Fruit fly (Drosophila melanogaster) whole organism, prepupa: ENCODE results near the gene Fmr1.
A peak's percentile ranks its signal among the peaks of the same experiment; 100 is the strongest.

ENCODE experiments used
- Blimp-1 ChIP-seq: fragments of 200-800 bp; sonication (Bioruptor generic); optimal IDR thresholded peaks from 3 replicates; lab custom pipeline; 2017; ENCODE audit warnings: missing biosample characterization, missing genetic modification characterization, mild to moderate bottlenecking, moderate library complexity, missing genetic modification reagents
- CG10669 ChIP-seq: fragments of 200-800 bp; sonication (Bioruptor generic); optimal IDR thresholded peaks from 3 replicates; lab custom pipeline; 2018; ENCODE audit warnings: missing biosample characterization, mild to moderate bottlenecking, missing genetic modification characterization, moderate library complexity
- CG15336 ChIP-seq: fragments of 200-800 bp; sonication (Bioruptor generic); IDR thresholded peaks from 2 replicates; pipeline ENCODE4 v1.3.6; 2022; ENCODE audit warnings: missing biosample characterization, missing genetic modification characterization
- CG3032 ChIP-seq: fragments of 200-800 bp; optimal IDR thresholded peaks from 2 replicates; lab custom pipeline; 2019; ENCODE audit warnings: missing biosample characterization, mild to moderate bottlenecking, missing genetic modification characterization, moderate library complexity
- CG31627 ChIP-seq: fragments of 200-800 bp; sonication (Bioruptor generic); optimal IDR thresholded peaks from 3 replicates; lab custom pipeline; 2016; ENCODE audit warnings: missing biosample characterization, missing genetic modification characterization
- CG34406 ChIP-seq: fragments of 200-800 bp; sonication (Bioruptor generic); optimal IDR thresholded peaks from 3 replicates; lab custom pipeline; 2016; ENCODE audit warnings: missing biosample characterization, missing genetic modification characterization
- CG3919 ChIP-seq: fragments of 200-800 bp; sonication (Bioruptor generic); optimal IDR thresholded peaks from 3 replicates; lab custom pipeline; 2016; ENCODE audit warnings: missing biosample characterization, missing genetic modification characterization
- CG4318 ChIP-seq: fragments of 200-800 bp; sonication (Bioruptor generic); optimal IDR thresholded peaks from 3 replicates; lab custom pipeline; 2017; ENCODE audit warnings: missing biosample characterization, mild to moderate bottlenecking, missing genetic modification characterization
- CG6163 ChIP-seq: fragments of 200-800 bp; sonication (Bioruptor generic); IDR thresholded peaks from 3 replicates; pipeline ENCODE4 v1.3.6; 2022; ENCODE audit warnings: missing biosample characterization, missing genetic modification characterization
- CG6276 ChIP-seq: fragments of 200-800 bp; sonication (Bioruptor generic); optimal IDR thresholded peaks from 2 replicates; lab custom pipeline; 2017; ENCODE audit warnings: missing biosample characterization, mild to moderate bottlenecking, missing genetic modification characterization
- CG6808 ChIP-seq: fragments of 200-800 bp; sonication (Bioruptor generic); optimal IDR thresholded peaks from 3 replicates; lab custom pipeline; 2017; ENCODE audit warnings: missing biosample characterization, missing genetic modification characterization, mild to moderate bottlenecking, moderate library complexity, missing genetic modification reagents
- CG7368 ChIP-seq: fragments of 200-800 bp; sonication (Bioruptor generic); optimal IDR thresholded peaks from 3 replicates; lab custom pipeline; 2016; ENCODE audit warnings: missing biosample characterization, missing genetic modification characterization
- CG8119 ChIP-seq: fragments of 200-800 bp; sonication (Bioruptor generic); IDR thresholded peaks from 3 replicates; pipeline ENCODE4 v1.3.6; 2022; ENCODE audit warnings: missing biosample characterization, missing genetic modification characterization
- CG8319 ChIP-seq: fragments of 200-800 bp; sonication (Bioruptor generic); optimal IDR thresholded peaks from 3 replicates; lab custom pipeline; 2016; ENCODE audit warnings: missing biosample characterization, missing genetic modification characterization
- CG9139 ChIP-seq: fragments of 200-800 bp; sonication (Bioruptor generic); optimal IDR thresholded peaks from 3 replicates; lab custom pipeline; 2017; ENCODE audit warnings: missing biosample characterization, mild to moderate bottlenecking, missing genetic modification characterization
- Eip78C ChIP-seq: fragments of 200-800 bp; sonication (Bioruptor generic); peaks from one replicate; lab custom pipeline; 2016; ENCODE audit warnings: missing biosample characterization, missing genetic modification characterization
- Eip93F ChIP-seq: fragments of 200-800 bp; sonication (Bioruptor generic); optimal IDR thresholded peaks from 2 replicates; lab custom pipeline; 2016; ENCODE audit warnings: missing biosample characterization, mild to moderate bottlenecking, missing genetic modification characterization
- Ets96B ChIP-seq: fragments of 200-800 bp; optimal IDR thresholded peaks from 2 replicates; lab custom pipeline; 2019; ENCODE audit warnings: missing biosample characterization, mild to moderate bottlenecking, missing genetic modification characterization, moderate library complexity
- Hr38 ChIP-seq: sonication (Bioruptor generic); optimal IDR thresholded peaks from 2 replicates; lab custom pipeline; 2016; ENCODE audit warnings: missing biosample characterization, missing genetic modification characterization
- Hr39 ChIP-seq: fragments of 200-800 bp; sonication (Bioruptor generic); optimal IDR thresholded peaks from 2 replicates; lab custom pipeline; 2016; ENCODE audit warnings: missing biosample characterization, missing genetic modification characterization
- Hr4 ChIP-seq: fragments of 200-800 bp; sonication (Bioruptor generic); optimal IDR thresholded peaks from 3 replicates; lab custom pipeline; 2016; ENCODE audit warnings: missing biosample characterization, missing genetic modification characterization
- Lpt ChIP-seq: fragments of 200-800 bp; sonication (Bioruptor generic); optimal IDR thresholded peaks from 3 replicates; lab custom pipeline; 2016; ENCODE audit warnings: missing biosample characterization, missing genetic modification characterization
- Met ChIP-seq: fragments of 200-800 bp; sonication (Bioruptor generic); optimal IDR thresholded peaks from 3 replicates; lab custom pipeline; 2016; ENCODE audit warnings: missing biosample characterization, missing genetic modification characterization
- Sox102F ChIP-seq: fragments of 200-800 bp; sonication (Bioruptor generic); optimal IDR thresholded peaks from 2 replicates; lab custom pipeline; 2016; ENCODE audit warnings: missing biosample characterization, mild to moderate bottlenecking, missing genetic modification characterization
- Sox14 ChIP-seq: fragments of 200-800 bp; sonication (Bioruptor generic); optimal IDR thresholded peaks from 3 replicates; lab custom pipeline; 2016; ENCODE audit warnings: missing biosample characterization, missing genetic modification characterization
- achi ChIP-seq: fragments of 200-800 bp; sonication (Bioruptor generic); optimal IDR thresholded peaks from 3 replicates; lab custom pipeline; 2016; ENCODE audit warnings: missing biosample characterization, missing genetic modification characterization
- acj6 ChIP-seq: fragments of 200-800 bp; sonication (Bioruptor generic); optimal IDR thresholded peaks from 3 replicates; lab custom pipeline; 2016; ENCODE audit warnings: missing biosample characterization, missing genetic modification characterization
- cyc ChIP-seq: fragments of 200-800 bp; sonication (Bioruptor generic); optimal IDR thresholded peaks from 3 replicates; lab custom pipeline; 2016; ENCODE audit warnings: missing biosample characterization, missing genetic modification characterization
- dsx ChIP-seq: fragments of 200-800 bp; optimal IDR thresholded peaks from 3 replicates; lab custom pipeline; 2019; ENCODE audit warnings: missing biosample characterization, mild to moderate bottlenecking, missing genetic modification characterization, moderate library complexity; ENCODE audit not compliant: poor library complexity, severe bottlenecking
- eg ChIP-seq: fragments of 200-800 bp; sonication (Bioruptor generic); IDR thresholded peaks from 3 replicates; pipeline ENCODE4 v1.3.6; 2022; ENCODE audit warnings: missing biosample characterization, missing genetic modification characterization
- esn ChIP-seq: fragments of 200-800 bp; sonication (Bioruptor generic); optimal IDR thresholded peaks from 2 replicates; lab custom pipeline; 2016; ENCODE audit warnings: missing biosample characterization, mild to moderate bottlenecking, missing genetic modification characterization, moderate library complexity
- fd85E ChIP-seq: fragments of 200-800 bp; sonication (Bioruptor generic); optimal IDR thresholded peaks from 3 replicates; lab custom pipeline; 2016; ENCODE audit warnings: missing biosample characterization, missing genetic modification characterization
- fkh ChIP-seq: fragments of 200-800 bp; sonication (Bioruptor generic); optimal IDR thresholded peaks from 3 replicates; lab custom pipeline; 2017; ENCODE audit warnings: missing biosample characterization, mild to moderate bottlenecking, missing genetic modification characterization, moderate library complexity
- net ChIP-seq: fragments of 200-800 bp; sonication (Bioruptor generic); optimal IDR thresholded peaks from 3 replicates; lab custom pipeline; 2016; ENCODE audit warnings: missing biosample characterization, missing genetic modification characterization
- salr ChIP-seq, 2 experiments: fragments of 200-800 bp; sonication (Bioruptor generic); optimal IDR thresholded peaks; 3 replicates each; lab custom pipeline; 2016 to 2018; ENCODE audit warnings: missing biosample characterization in 2 of 2, missing genetic modification characterization in 2 of 2, mild to moderate bottlenecking in 1 of 2
- spab ChIP-seq: fragments of 200-800 bp; sonication (Bioruptor generic); optimal IDR thresholded peaks from 2 replicates; lab custom pipeline; 2017; ENCODE audit warnings: missing biosample characterization, mild to moderate bottlenecking, missing genetic modification characterization, missing genetic modification reagents
- ss ChIP-seq, 2 experiments: fragments of 200-800 bp; sonication (Bioruptor generic); optimal IDR thresholded peaks; 2 replicates in 1 of 2; 3 replicates in 1 of 2; lab custom pipeline; 2017 to 2018; ENCODE audit warnings: mild to moderate bottlenecking in 2 of 2, missing biosample characterization in 2 of 2, missing genetic modification characterization in 2 of 2, moderate library complexity in 1 of 2
- svp ChIP-seq: fragments of 200-800 bp; sonication (Bioruptor generic); peaks from one replicate; lab custom pipeline; 2016; ENCODE audit warnings: missing biosample characterization, missing genetic modification characterization
- topi ChIP-seq: fragments of 200-800 bp; sonication (Bioruptor generic); optimal IDR thresholded peaks from 3 replicates; lab custom pipeline; 2016; ENCODE audit warnings: missing biosample characterization, missing genetic modification characterization
- vri ChIP-seq: fragments of 200-800 bp; sonication (Bioruptor generic); optimal IDR thresholded peaks from 3 replicates; lab custom pipeline; 2016; ENCODE audit warnings: missing biosample characterization, mild to moderate bottlenecking, missing genetic modification characterization

Fmr1 gene

dm6 chr3R:10097531-10098295, 12.2 kb downstream of the Fmr1 start:
- TF ChIP-seq CG31627 (peak; percentile 21), svp (GFP tag; lab: Kevin White, UChicago) (peak; percentile 74), CG9139 (GFP tag; lab: Kevin White, UChicago) (no peak), Ets96B (tag; lab: Kevin White, UChicago) (no peak), CG34406 (GFP tag; lab: Kevin White, UChicago) (peak; percentile 3), CG15336 (0 out of 2 replicates have a peak, but pooled peaks have one; percentile 21), cyc (GFP tag; lab: Kevin White, UChicago) (peak; percentile 12), CG4318 (GFP tag; lab: Kevin White, UChicago) (no peak), vri (peak; percentile 85), CG6163 (GFP tag; lab: Robert Waterston, UW) (peak; percentile 27; the same call in 1 of the 3 replicates), Eip93F (GFP tag; lab: Kevin White, UChicago) (peak; percentile 55), Hr39 (peak; percentile 26), esn (GFP tag; lab: Kevin White, UChicago) (peak; percentile 40), fkh (GFP tag; lab: Kevin White, UChicago) (peak; percentile 83)

dm6 chr3R:10095765-10096164, 14.2 kb downstream of the Fmr1 start:
- TF ChIP-seq Hr38 (GFP tag; lab: Kevin White, UChicago) (no peak), CG6163 (GFP tag; lab: Robert Waterston, UW) (no peak), CG10669 (GFP tag; lab: Kevin White, UChicago) (no peak), Eip78C (no peak), Blimp-1 (no peak), ss (GFP tag; optimal IDR thresholded peaks at IDR 0.05; lab: Kevin White, UChicago) (no peak), Hr39 (no peak), topi (no peak), cyc (GFP tag; lab: Kevin White, UChicago) (no peak)

- no peak for TF ChIP-seq dsx (GFP tag; lab: Kevin White, UChicago)
- TF ChIP-seq esn (GFP tag; lab: Kevin White, UChicago), result no peak
- no peak for TF ChIP-seq Met (GFP tag; lab: Kevin White, UChicago)
- TF ChIP-seq CG34406 (GFP tag; lab: Kevin White, UChicago), result no peak
- no peak for TF ChIP-seq CG15336
- TF ChIP-seq Blimp-1, result no peak
- TF ChIP-seq CG10669 (GFP tag; lab: Kevin White, UChicago), result no peak
- no peak for TF ChIP-seq CG31627
- TF ChIP-seq fkh (GFP tag; lab: Kevin White, UChicago), result no peak
- TF ChIP-seq fd85E, result no peak
- no peak for TF ChIP-seq CG8319 (GFP tag; lab: Kevin White, UChicago)
- TF ChIP-seq Sox102F, result no peak
- TF ChIP-seq CG3919 (GFP tag; lab: Kevin White, UChicago), result no peak
- TF ChIP-seq cyc (GFP tag; lab: Kevin White, UChicago), result no peak
- TF ChIP-seq spab (GFP tag; lab: Kevin White, UChicago), result no peak
- no peak for TF ChIP-seq CG6808 (GFP tag; lab: Kevin White, UChicago)
Measured at dm6 chr3R:10095052-10095451, 14.9 kb downstream of the Fmr1 start.

dm6 chr3R:10093252-10094030, 16.5 kb downstream of the Fmr1 start:
- TF ChIP-seq ss (GFP tag; optimal IDR thresholded peaks at IDR 0.05; lab: Kevin White, UChicago) (peak in 1 of 2 experiments; percentile 38), salr (GFP tag; optimal IDR thresholded peaks at IDR 0.05; lab: Kevin White, UChicago) (no peak), CG15336 (peak; percentile 29; the same call in 1 of the 2 replicates), acj6 (GFP tag; lab: Kevin White, UChicago) (no peak), spab (GFP tag; lab: Kevin White, UChicago) (no peak), CG7368 (GFP tag; lab: Kevin White, UChicago) (no peak), Lpt (no peak), achi (GFP tag; lab: Kevin White, UChicago) (no peak), CG6808 (GFP tag; lab: Kevin White, UChicago) (peak; percentile 7), Hr4 (GFP tag; lab: Kevin White, UChicago) (no peak), Sox14 (GFP tag; lab: Kevin White, UChicago) (no peak), eg (GFP tag; lab: Robert Waterston, UW) (peak; percentile 52; the same call in 1 of the 3 replicates), CG8119 (GFP tag; lab: Robert Waterston, UW) (no peak; the same call in 2 of the 3 replicates), CG9139 (GFP tag; lab: Kevin White, UChicago) (no peak), cyc (GFP tag; lab: Kevin White, UChicago) (no peak), net (GFP tag; lab: Kevin White, UChicago) (peak; percentile 3), Ets96B (tag; lab: Kevin White, UChicago) (no peak), Hr38 (GFP tag; lab: Kevin White, UChicago) (no peak), CG3919 (GFP tag; lab: Kevin White, UChicago) (no peak), CG6276 (GFP tag; lab: Kevin White, UChicago) (peak; percentile 12), CG3032 (tag; lab: Kevin White, UChicago) (no peak), Eip78C (peak; percentile 34), fkh (GFP tag; lab: Kevin White, UChicago) (peak; percentile 38), CG8319 (GFP tag; lab: Kevin White, UChicago) (no peak)
